Worm (Caenorhabditis elegans): ENCODE data around the gene W02B12.16.

Gene W02B12.16

DNA sequence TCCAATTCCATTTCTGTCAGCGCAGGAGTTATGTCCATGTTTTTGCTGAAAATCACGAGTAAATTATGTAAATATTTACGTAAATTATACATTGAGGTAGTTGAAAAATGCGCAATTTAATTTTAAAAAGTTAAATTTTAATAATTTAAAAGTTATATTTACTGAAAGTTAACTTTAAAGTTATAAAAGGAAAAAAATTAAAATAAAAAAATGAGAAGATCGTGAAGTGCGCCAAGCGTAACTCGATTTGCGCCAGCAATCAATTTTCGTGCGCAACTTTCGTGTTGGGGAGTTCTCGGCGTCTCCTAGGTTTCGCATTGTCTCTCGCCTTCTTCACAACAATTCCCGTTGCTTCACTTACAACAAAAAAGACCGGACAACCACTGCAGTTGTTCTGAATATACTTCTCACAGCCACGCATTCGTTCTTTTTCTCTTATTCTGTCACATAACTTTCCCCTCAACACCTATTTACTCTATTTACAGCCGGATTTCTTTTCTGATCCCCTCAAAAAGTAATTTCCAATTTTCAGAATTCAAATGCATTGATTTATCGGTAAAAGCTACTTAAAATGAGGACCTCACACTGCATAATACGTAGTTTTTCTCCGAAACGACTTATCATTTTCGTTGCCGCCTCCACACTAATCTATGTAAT lies 2.7 kb downstream of the W02B12.16 start, which contains the start of the genes metl-1 and W02B12.11 (continued):
- TF ChIP-seq lin-11 (tag; optimal IDR thresholded peaks at IDR 0.05) (peak; percentile 20), nhr-232 (tag; optimal IDR thresholded peaks at IDR 0.05) (no peak), rnt-1 (tag; optimal IDR thresholded peaks at IDR 0.05) (no peak), che-1 (tag; optimal IDR thresholded peaks at IDR 0.05) (peak; percentile 13), K09A11.1 (tag; optimal IDR thresholded peaks at IDR 0.05; ENCODE audit: insufficient read depth) (no peak), elt-2 (tag; optimal IDR thresholded peaks at IDR 0.05) (peak; percentile 66), ceh-45 (GFP tag; IDR thresholded peaks at IDR 0.05) (no peak), T23F11.4 (GFP tag; optimal IDR thresholded peaks at IDR 0.05) (no peak), hlh-30 (tag; optimal IDR thresholded peaks at IDR 0.05; ENCODE audit: insufficient read depth) (no peak), ceh-9 (tag; optimal IDR thresholded peaks at IDR 0.05) (no peak), eyg-1 (tag; optimal IDR thresholded peaks at IDR 0.05) (no peak), C08G9.2 (tag; optimal IDR thresholded peaks at IDR 0.05) (no peak), sox-4 (tag; optimal IDR thresholded peaks at IDR 0.05) (no peak), madf-2 (tag; optimal IDR thresholded peaks at IDR 0.05) (peak; percentile 63), ama-1 (optimal IDR thresholded peaks at IDR 0.05) (no peak), pqm-1 (tag; optimal IDR thresholded peaks at IDR 0.05) (peak; percentile 31), dmd-4 (tag; optimal IDR thresholded peaks at IDR 0.05; ENCODE audit: borderline replicate concordance) (no peak), elt-4 (tag; optimal IDR thresholded peaks at IDR 0.05) (no peak), ceh-31 (tag; optimal IDR thresholded peaks at IDR 0.05) (peak; percentile 43), hlh-13 (GFP tag; optimal IDR thresholded peaks at IDR 0.05) (no peak), ceh-34 (tag; optimal IDR thresholded peaks at IDR 0.05) (peak; percentile 37), ttx-3 (tag; optimal IDR thresholded peaks at IDR 0.05) (peak; percentile 19), ceh-30 (tag; optimal IDR thresholded peaks at IDR 0.05) (no peak), F13H6.1 (tag; optimal IDR thresholded peaks at IDR 0.05) (no peak), sox-2 (GFP tag; IDR thresholded peaks at IDR 0.05) (peak; percentile 50), pha-4 (tag; optimal IDR thresholded peaks at IDR 0.05) (no peak), pha-2 (tag; optimal IDR thresholded peaks at IDR 0.05) (peak; percentile 31), fkh-6 (tag; optimal IDR thresholded peaks at IDR 0.05) (no peak), ref-2 (tag; optimal IDR thresholded peaks at IDR 0.05) (peak; percentile 49), hlh-15 (tag; optimal IDR thresholded peaks at IDR 0.05) (no peak), lim-6 (tag; optimal IDR thresholded peaks at IDR 0.05) (no peak), pax-1 (tag; optimal IDR thresholded peaks at IDR 0.05) (no peak), zip-5 (tag; optimal IDR thresholded peaks at IDR 0.05) (no peak), ceh-24 (tag; optimal IDR thresholded peaks at IDR 0.05) (no peak), ceh-18 (tag; optimal IDR thresholded peaks at IDR 0.05) (peak; percentile 19), K02D7.2 (tag; optimal IDR thresholded peaks at IDR 0.05) (no peak), ahr-1 (tag; optimal IDR thresholded peaks at IDR 0.05) (no peak), ets-4 (tag; optimal IDR thresholded peaks at IDR 0.05) (no peak), ceh-6 (GFP tag; optimal IDR thresholded peaks at IDR 0.05) (no peak), ceh-22 (tag; optimal IDR thresholded peaks at IDR 0.05) (no peak)

ce11 chrII:11472542-11472941 lies 3.8 kb downstream of the W02B12.16 start:
- TF ChIP-seq elt-2 (tag; optimal IDR thresholded peaks at IDR 0.05) (peak; percentile 75), K09A11.1 (tag; optimal IDR thresholded peaks at IDR 0.05; ENCODE audit: insufficient read depth) (no peak)

- TF ChIP-seq ceh-45 (GFP tag; IDR thresholded peaks at IDR 0.05) (no peak), fax-1 (tag; optimal IDR thresholded peaks at IDR 0.05) (no peak), hlh-30 (tag; optimal IDR thresholded peaks at IDR 0.05; ENCODE audit: insufficient read depth) (no peak), sdc-2 (tag; optimal IDR thresholded peaks at IDR 0.05) (no peak), C38D4.7 (GFP tag; optimal IDR thresholded peaks at IDR 0.05) (no peak), nhr-11 (tag; optimal IDR thresholded peaks at IDR 0.05) (no peak), ceh-34 (tag; optimal IDR thresholded peaks at IDR 0.05) (no peak), eyg-1 (tag; optimal IDR thresholded peaks at IDR 0.05) (no peak), ahr-1 (tag; optimal IDR thresholded peaks at IDR 0.05) (no peak), gmeb-2 (tag; optimal IDR thresholded peaks at IDR 0.05) (no peak)
Observed at ce11 chrII:11471916-11472315, 4.4 kb downstream of the W02B12.16 start, which contains the start of gene mfn-1. Gene mfn-1 (minus strand): TSS chrII:11472016.

Data from whole organism, late embryonic.